Worm (Caenorhabditis elegans): ENCODE results near the gene odr-7.

odr-7 gene

DNA sequence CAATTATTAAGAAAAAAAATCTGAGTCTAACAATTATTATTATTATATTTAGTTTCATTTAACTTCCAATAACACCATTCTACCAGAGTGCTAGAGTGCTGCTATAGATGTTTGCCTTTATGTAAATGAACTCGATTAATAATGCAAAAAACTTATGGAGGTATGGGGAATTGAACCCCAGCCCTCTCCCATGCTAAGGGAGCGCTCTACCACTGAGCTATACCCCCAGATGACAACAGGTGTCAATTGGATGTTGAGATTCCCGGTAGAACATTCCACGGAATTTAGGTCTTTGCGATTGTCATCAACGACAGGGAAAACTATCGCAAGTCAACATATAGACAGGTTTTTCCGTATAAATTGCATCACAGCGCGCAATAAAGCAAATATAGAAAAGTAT, 3.4 kb downstream of the odr-7 start (continued):
- TF ChIP-seq elt-2 (tag; optimal IDR thresholded peaks at IDR 0.05) (peak; percentile 44), odd-2 (tag; optimal IDR thresholded peaks at IDR 0.05) (peak; percentile 4), pqm-1 (tag; optimal IDR thresholded peaks at IDR 0.05) (no peak), ceh-22 (tag; optimal IDR thresholded peaks at IDR 0.05) (no peak), elt-4 (tag; optimal IDR thresholded peaks at IDR 0.05) (no peak), C08G9.2 (tag; optimal IDR thresholded peaks at IDR 0.05) (no peak), ceh-18 (tag; optimal IDR thresholded peaks at IDR 0.05) (no peak), ama-1 (optimal IDR thresholded peaks at IDR 0.05) (no peak), mec-3 (tag; optimal IDR thresholded peaks at IDR 0.05; ENCODE audit: borderline replicate concordance) (no peak), tbx-7 (tag; optimal IDR thresholded peaks at IDR 0.05) (no peak), eyg-1 (tag; optimal IDR thresholded peaks at IDR 0.05) (no peak), syd-9 (tag; optimal IDR thresholded peaks at IDR 0.05) (no peak), ceh-6 (GFP tag; optimal IDR thresholded peaks at IDR 0.05) (peak; percentile 65), hlh-30 (tag; optimal IDR thresholded peaks at IDR 0.05; ENCODE audit: insufficient read depth) (no peak), lim-6 (tag; optimal IDR thresholded peaks at IDR 0.05) (no peak), Y22D7AL.16 (tag; optimal IDR thresholded peaks at IDR 0.05) (peak; percentile 55), nhr-232 (tag; optimal IDR thresholded peaks at IDR 0.05) (peak; percentile 36), nhr-11 (tag; optimal IDR thresholded peaks at IDR 0.05) (no peak), pha-4 (tag; optimal IDR thresholded peaks at IDR 0.05) (no peak), C38D4.7 (GFP tag; optimal IDR thresholded peaks at IDR 0.05) (peak; percentile 61), zip-5 (tag; optimal IDR thresholded peaks at IDR 0.05) (no peak), gmeb-2 (tag; optimal IDR thresholded peaks at IDR 0.05) (peak; percentile 66), nfya-1 (tag; optimal IDR thresholded peaks at IDR 0.05) (peak; percentile 53), rnt-1 (tag; optimal IDR thresholded peaks at IDR 0.05) (no peak), ceh-24 (tag; optimal IDR thresholded peaks at IDR 0.05) (no peak), unc-55 (GFP tag; optimal IDR thresholded peaks at IDR 0.05) (no peak), unc-42 (tag; optimal IDR thresholded peaks at IDR 0.05) (no peak), tbx-2 (tag; optimal IDR thresholded peaks at IDR 0.05) (peak; percentile 43), T23F11.4 (GFP tag; optimal IDR thresholded peaks at IDR 0.05) (peak; percentile 40), ceh-30 (tag; optimal IDR thresholded peaks at IDR 0.05) (no peak), ets-4 (tag; optimal IDR thresholded peaks at IDR 0.05) (peak; percentile 13), che-1 (tag; optimal IDR thresholded peaks at IDR 0.05) (peak; percentile 70), pag-3 (tag; optimal IDR thresholded peaks at IDR 0.05; ENCODE audit: borderline replicate concordance) (no peak), ttx-3 (tag; optimal IDR thresholded peaks at IDR 0.05) (peak; percentile 41), K09A11.1 (tag; optimal IDR thresholded peaks at IDR 0.05; ENCODE audit: insufficient read depth) (no peak), sox-4 (tag; optimal IDR thresholded peaks at IDR 0.05) (peak; percentile 50), hlh-6 (tag; optimal IDR thresholded peaks at IDR 0.05) (peak; percentile 39), sdc-2 (tag; optimal IDR thresholded peaks at IDR 0.05) (peak; percentile 52), ztf-16 (tag; optimal IDR thresholded peaks at IDR 0.05) (peak; percentile 47), hlh-8 (tag; optimal IDR thresholded peaks at IDR 0.05) (no peak)

DNA sequence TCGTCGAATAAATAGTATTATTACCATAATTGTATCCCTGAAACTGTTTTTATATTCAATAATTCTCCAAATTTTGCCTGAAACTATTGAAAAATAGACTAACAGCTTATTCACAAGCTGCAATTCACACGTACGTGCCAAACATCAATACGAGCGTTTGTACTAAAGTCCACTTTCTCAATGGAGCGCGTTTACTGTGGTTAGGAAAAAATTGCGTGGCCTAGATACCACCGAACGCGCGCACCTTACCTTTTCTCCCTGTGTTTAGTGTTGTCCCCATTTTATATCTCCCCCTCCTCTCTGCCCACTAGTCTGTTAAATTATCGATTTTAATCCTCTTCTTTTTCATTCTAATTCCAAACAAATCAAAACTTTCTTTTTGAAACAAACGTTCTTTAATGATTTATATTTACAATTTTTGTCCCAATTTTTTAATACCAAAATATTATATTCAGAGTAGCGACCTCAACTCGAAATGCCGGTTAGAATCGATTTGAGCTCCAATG, 7.1 kb downstream of the odr-7 start, which contains the start of the genes T18D3.9 and T18D3.1:
T18D3.9 (minus strand) TSS at position 168 of the 506 bp plus-strand sequence.
T18D3.1 (plus strand) TSS at position 456 of the 506 bp plus-strand sequence.
- TF ChIP-seq ttx-3 (tag; optimal IDR thresholded peaks at IDR 0.05) (no peak), F13H6.1 (tag; optimal IDR thresholded peaks at IDR 0.05) (no peak), ref-2 (tag; optimal IDR thresholded peaks at IDR 0.05) (peak; percentile 33), ceh-31 (tag; optimal IDR thresholded peaks at IDR 0.05) (peak; percentile 42), nfya-1 (tag; optimal IDR thresholded peaks at IDR 0.05) (peak; percentile 16), ceh-48 (tag; optimal IDR thresholded peaks at IDR 0.05) (peak; percentile 36), elt-4 (tag; optimal IDR thresholded peaks at IDR 0.05) (no peak), C38D4.7 (GFP tag; optimal IDR thresholded peaks at IDR 0.05) (no peak), tbx-2 (tag; optimal IDR thresholded peaks at IDR 0.05) (peak; percentile 30)

Data from whole organism, late embryonic.